2 worm cellular contexts compared by ENCODE assay signal in the genomic region with DNA sequence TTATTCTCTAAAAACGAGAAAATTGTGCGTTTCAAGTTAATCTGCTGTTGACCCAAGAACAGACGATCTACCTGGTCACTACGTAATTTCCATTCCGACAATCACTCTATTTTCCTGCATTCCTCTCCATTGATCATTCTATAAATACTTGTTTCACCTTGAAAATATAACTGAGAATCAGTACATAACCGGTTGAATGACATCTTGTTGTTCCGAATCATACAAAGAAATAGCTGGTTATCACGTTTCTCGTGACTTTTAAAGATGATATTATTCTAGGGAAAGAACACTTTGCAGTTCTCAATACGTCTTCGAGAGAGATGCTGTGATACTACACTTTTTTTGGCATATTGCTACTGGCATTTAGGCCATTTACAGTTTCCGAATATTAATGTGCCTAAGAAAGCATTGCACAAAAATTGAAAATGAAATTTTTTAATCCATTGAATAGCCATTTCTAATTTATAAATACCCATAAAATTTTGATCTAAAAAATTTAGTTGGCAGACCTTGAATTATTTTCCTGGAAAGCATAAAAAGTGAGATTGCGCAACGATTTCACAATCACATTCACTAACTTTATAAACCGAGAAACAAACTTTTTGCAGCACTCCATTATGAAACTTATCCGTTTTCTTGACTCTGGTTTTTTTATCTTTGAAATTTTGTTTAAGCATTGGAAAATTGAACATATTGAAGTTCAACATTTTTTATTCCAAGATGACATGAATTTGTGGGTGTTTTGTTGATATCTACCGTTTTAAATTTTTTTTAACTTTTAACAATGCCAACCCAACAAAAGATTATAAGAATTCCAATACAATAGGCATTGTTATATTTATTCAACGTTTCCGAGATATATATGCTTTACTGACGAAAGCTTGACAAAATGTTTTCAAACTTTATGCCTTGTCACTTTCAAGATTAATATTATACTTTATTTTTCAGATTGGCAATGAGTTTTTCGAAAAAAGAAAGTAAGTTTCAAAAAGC.
A peak's percentile ranks its signal among the peaks of the same experiment; 100 is the strongest.
TF ChIP-seq lines count a peak whose summit lies in the region.

A gene (plus strand): TSS at position 943 of the 993 bp plus-strand sequence.

TF ChIP-seq in whole organism, L1 larva, 84 proteins besides CTCF, POLR2A, EP300 and RAD21 (continued from another document):
- TF ChIP-seq lsy-2 (tag; optimal IDR thresholded peaks at IDR 0.05; lab: Kevin White, UChicago) (peak in 1 of 2 experiments; percentile 5), mef-2 (tag; optimal IDR thresholded peaks at IDR 0.05; lab: Kevin White, UChicago) (no peak), irx-1 (tag; optimal IDR thresholded peaks at IDR 0.05; lab: Kevin White, UChicago) (no peak), lin-13 (GFP tag; optimal IDR thresholded peaks at IDR 0.05; lab: Kevin White, UChicago) (no peak), Y116A8C.19 (tag; optimal IDR thresholded peaks at IDR 0.05; lab: Kevin White, UChicago; ENCODE audit: borderline replicate concordance) (no peak), nhr-47 (tag; optimal IDR thresholded peaks at IDR 0.05; lab: Kevin White, UChicago) (no peak), lin-35 (GFP tag; optimal IDR thresholded peaks at IDR 0.05; lab: Kevin White, UChicago) (peak in 1 of 2 experiments; percentile 4), snu-23 (GFP tag; optimal IDR thresholded peaks at IDR 0.05; lab: Kevin White, UChicago) (peak; percentile 35), aha-1 (tag; optimal IDR thresholded peaks at IDR 0.05; lab: Kevin White, UChicago) (no peak), skn-1 (tag; optimal IDR thresholded peaks at IDR 0.05; lab: Kevin White, UChicago) (no peak), hlh-4 (tag; optimal IDR thresholded peaks at IDR 0.05; lab: Kevin White, UChicago) (no peak), nhr-90 (tag; optimal IDR thresholded peaks at IDR 0.05; lab: Kevin White, UChicago; ENCODE audit: poor library complexity) (no peak), nhr-71 (tag; optimal IDR thresholded peaks at IDR 0.05; lab: Kevin White, UChicago) (peak; percentile 36), zag-1 (tag; optimal IDR thresholded peaks at IDR 0.05; lab: Kevin White, UChicago) (no peak), ceh-63 (GFP tag; optimal IDR thresholded peaks at IDR 0.05; lab: Kevin White, UChicago) (no peak), nhr-85 (tag; lab: Kevin White, UChicago) (peak; percentile 90), pqm-1 (tag; optimal IDR thresholded peaks at IDR 0.05; lab: Kevin White, UChicago) (no peak), hlh-17 (GFP tag; optimal IDR thresholded peaks at IDR 0.05; lab: Kevin White, UChicago; ENCODE audit: borderline replicate concordance) (no peak), isw-1 (GFP tag; IDR thresholded peaks at IDR 0.05; lab: Robert Waterston, UW) (no peak), fkh-8 (tag; optimal IDR thresholded peaks at IDR 0.05; lab: Kevin White, UChicago) (no peak), jun-1 (tag; optimal IDR thresholded peaks at IDR 0.05; lab: Kevin White, UChicago) (no peak), lin-14 (GFP tag; optimal IDR thresholded peaks at IDR 0.05; lab: Kevin White, UChicago) (peak; percentile 73), pag-3 (tag; optimal IDR thresholded peaks at IDR 0.05; lab: Kevin White, UChicago; ENCODE audit: borderline replicate concordance, insufficient read depth) (peak; percentile 6), nhr-20 (tag; optimal IDR thresholded peaks at IDR 0.05; lab: Kevin White, UChicago) (peak; percentile 70), elt-3 (tag; optimal IDR thresholded peaks at IDR 0.05; lab: Kevin White, UChicago) (peak in 2 of 6 experiments; percentile 69 to 84), blmp-1 (tag; optimal IDR thresholded peaks at IDR 0.05; lab: Kevin White, UChicago) (peak; percentile 9)

TF ChIP-seq in whole organism, L2 larva, 48 proteins besides CTCF, POLR2A, EP300 and RAD21 (continued from another document):
- TF ChIP-seq dmd-4 (tag; optimal IDR thresholded peaks at IDR 0.05; lab: Kevin White, UChicago) (no peak), unc-62 (GFP tag; optimal IDR thresholded peaks at IDR 0.05; lab: Kevin White, UChicago) (no peak), sma-9 (GFP tag; optimal IDR thresholded peaks at IDR 0.05; lab: Kevin White, UChicago) (peak; percentile 80), sma-9 (tag; optimal IDR thresholded peaks at IDR 0.05; lab: Kevin White, UChicago) (no peak), mdl-1 (tag; optimal IDR thresholded peaks at IDR 0.05; lab: Kevin White, UChicago) (no peak), lin-11 (tag; optimal IDR thresholded peaks at IDR 0.05; lab: Kevin White, UChicago) (no peak)
